Fruit fly (Drosophila melanogaster): Measurements from ENCODE around the gene CG32756.
A peak's percentile ranks its signal among the peaks of the same experiment; 100 is the strongest.

CG32756 gene

dm6 chrX:5992141-5992540, 46.7 kb downstream of the CG32756 start (continued):
- TF ChIP-seq Bgb (GFP tag; IDR thresholded peaks at IDR 0.05; ENCODE audit: partially characterized antibody) (peak; percentile 25; the same call in 1 of the 2 replicates), Fer1 (GFP tag; optimal IDR thresholded peaks at IDR 0.05) (no peak), CG1647 (GFP tag; optimal IDR thresholded peaks at IDR 0.05) (no peak), Abd-B (GFP tag; optimal IDR thresholded peaks at IDR 0.05) (no peak), sens (GFP tag) (no peak), amos (GFP tag; IDR thresholded peaks at IDR 0.05; ENCODE audit: partially characterized antibody) (peak; percentile 22; the same call in 1 of the 2 replicates)

DNA sequence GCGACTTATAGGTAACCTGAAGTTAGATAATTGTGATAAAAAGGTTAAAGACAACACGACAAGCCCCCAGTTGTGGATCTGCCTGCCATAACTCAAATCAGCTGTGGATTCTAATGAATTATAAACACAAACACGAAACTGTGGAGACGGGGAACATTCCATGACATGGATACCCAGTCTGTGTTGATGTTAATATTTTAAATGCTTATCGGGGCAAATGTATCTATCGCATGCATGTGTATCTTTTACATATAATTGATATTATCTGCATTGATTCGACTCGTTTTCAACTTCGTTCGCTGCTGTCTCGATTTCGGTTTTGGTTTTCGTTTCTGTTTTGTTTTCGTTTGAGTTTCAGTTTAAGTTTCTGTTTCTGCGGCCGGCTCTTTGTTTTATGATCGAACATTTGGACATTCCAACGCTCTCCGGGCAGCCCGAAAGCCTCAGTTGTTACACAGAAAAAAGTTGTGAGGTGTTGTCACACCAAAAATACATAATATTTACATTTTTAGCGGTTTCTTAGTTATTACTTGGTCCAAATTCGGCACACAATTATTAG, 47.4 kb downstream of the CG32756 start:
- TF ChIP-seq Ets65A (GFP tag), result peak; percentile 49
- TF ChIP-seq Fer1 (GFP tag; optimal IDR thresholded peaks at IDR 0.05), result no peak
- no peak for TF ChIP-seq dati (GFP tag; IDR thresholded peaks at IDR 0.05)
- no peak for TF ChIP-seq pnt (GFP tag; optimal IDR thresholded peaks at IDR 0.05)
- TF ChIP-seq ems (GFP tag; optimal IDR thresholded peaks at IDR 0.05), result no peak
- TF ChIP-seq abd-A (tag; optimal IDR thresholded peaks at IDR 0.05), result peak; percentile 76
- TF ChIP-seq HLH4C (GFP tag; IDR thresholded peaks at IDR 0.05; ENCODE audit: partially characterized antibody), result no peak
- no peak for TF ChIP-seq CG11247 (GFP tag; IDR thresholded peaks at IDR 0.05)
- no peak for TF ChIP-seq Bgb (GFP tag; IDR thresholded peaks at IDR 0.05; ENCODE audit: partially characterized antibody)
- no peak for TF ChIP-seq Asciz (GFP tag; optimal IDR thresholded peaks at IDR 0.05)
- no peak for TF ChIP-seq ATbp (GFP tag; optimal IDR thresholded peaks at IDR 0.05)
- no peak for TF ChIP-seq CG6765 (GFP tag; optimal IDR thresholded peaks at IDR 0.05)
- TF ChIP-seq schlank (tag; optimal IDR thresholded peaks at IDR 0.05), result no peak
- 0 out of 3 replicates have a peak, but pooled peaks have one; percentile 60 for TF ChIP-seq CG2199 (GFP tag; IDR thresholded peaks at IDR 0.05)
- peak; percentile 10 for TF ChIP-seq CG15269 (tag; optimal IDR thresholded peaks at IDR 0.05)
- TF ChIP-seq Elba2 (GFP tag; optimal IDR thresholded peaks at IDR 0.05), result no peak
- no peak for TF ChIP-seq CG18619 (GFP tag; optimal IDR thresholded peaks at IDR 0.05)
- peak; percentile 18 for TF ChIP-seq salm (tag; optimal IDR thresholded peaks at IDR 0.05)
- TF ChIP-seq Hr78 (GFP tag; optimal IDR thresholded peaks at IDR 0.05), result no peak
- TF ChIP-seq CG4360 (GFP tag; IDR thresholded peaks at IDR 0.05), result no peak
- no peak for TF ChIP-seq Gug (GFP tag; IDR thresholded peaks at IDR 0.05)
- TF ChIP-seq sisA (GFP tag; IDR thresholded peaks at IDR 0.05), result no peak
- no peak for TF ChIP-seq CG1024 (GFP tag; IDR thresholded peaks at IDR 0.05)
- TF ChIP-seq CG11560 (tag; IDR thresholded peaks at IDR 0.05), result no peak
- TF ChIP-seq vvl (GFP tag; IDR thresholded peaks at IDR 0.05), result peak; percentile 38; the same call in 1 of the 2 replicates
- TF ChIP-seq eve (GFP tag; optimal IDR thresholded peaks at IDR 0.05), result no peak
- TF ChIP-seq Deaf1 (tag; optimal IDR thresholded peaks at IDR 0.05), result peak; percentile 19
- TF ChIP-seq CG11456 (GFP tag; IDR thresholded peaks at IDR 0.05), result no peak
- TF ChIP-seq kni (GFP tag; optimal IDR thresholded peaks at IDR 0.05), result peak; percentile 76
- no peak for TF ChIP-seq CG15479 (GFP tag; optimal IDR thresholded peaks at IDR 0.05)
- TF ChIP-seq grn (GFP tag; optimal IDR thresholded peaks at IDR 0.05), result peak; percentile 94
- no peak for TF ChIP-seq CG10274 (GFP tag; optimal IDR thresholded peaks at IDR 0.05)
- TF ChIP-seq ham (GFP tag; IDR thresholded peaks at IDR 0.05), result no peak
- peak in 1 of 3 experiments; percentile 81 for TF ChIP-seq Stat92E (GFP tag; optimal IDR thresholded peaks at IDR 0.05)
- TF ChIP-seq twi (tag; optimal IDR thresholded peaks at IDR 0.05), result no peak
- no peak for TF ChIP-seq HLHmδ (GFP tag; optimal IDR thresholded peaks at IDR 0.05)
- no peak for TF ChIP-seq E2f2 (GFP tag; IDR thresholded peaks at IDR 0.05)
- no peak for TF ChIP-seq CG12071 (GFP tag; optimal IDR thresholded peaks at IDR 0.05)
- peak; percentile 82 for TF ChIP-seq sd (tag; optimal IDR thresholded peaks at IDR 0.05)
- no peak for TF ChIP-seq psq (GFP tag; optimal IDR thresholded peaks at IDR 0.05)
- no peak for TF ChIP-seq CG5245 (GFP tag; optimal IDR thresholded peaks at IDR 0.05)
- 0 out of 4 replicates have a peak, but pooled peaks have one; percentile 9 for TF ChIP-seq chinmo (GFP tag; IDR thresholded peaks at IDR 0.05; ENCODE audit: partially characterized antibody)
- TF ChIP-seq otp (GFP tag; IDR thresholded peaks at IDR 0.05), result no peak
- TF ChIP-seq CG7786 (GFP tag; optimal IDR thresholded peaks at IDR 0.05), result no peak
